Fruit fly (Drosophila melanogaster) whole organism, embryonic: Measurements from ENCODE around the gene nenya.

Source experiments
- C15 ChIP-seq: fragments of 200-800 bp; sonication (Bioruptor generic); IDR thresholded peaks from 3 replicates; pipeline ENCODE4 v1.3.6; 2022; ENCODE audit warnings: missing biosample characterization, missing genetic modification characterization
- CG10565 ChIP-seq: fragments of 200-800 bp; sonication (Bioruptor generic); optimal IDR thresholded peaks from 3 replicates; lab custom pipeline; 2016; ENCODE audit warnings: missing biosample characterization, mild to moderate bottlenecking, missing genetic modification characterization
- CG11085 ChIP-seq: fragments of 200-800 bp; sonication (Bioruptor generic); IDR thresholded peaks from 2 replicates; pipeline ENCODE4 v1.3.6; 2022; ENCODE audit warnings: missing biosample characterization, missing genetic modification characterization
- CG13287 ChIP-seq: fragments of 200-800 bp; sonication (Bioruptor generic); IDR thresholded peaks from 2 replicates; pipeline ENCODE4 v1.3.6; 2022; ENCODE audit warnings: missing biosample characterization, missing genetic modification characterization; ENCODE audit not compliant: partially characterized antibody
- CG13894 ChIP-seq: fragments of 200-800 bp; sonication (Bioruptor generic); optimal IDR thresholded peaks from 3 replicates; lab custom pipeline; 2018; ENCODE audit warnings: missing biosample characterization, mild to moderate bottlenecking, missing genetic modification characterization, moderate library complexity
- CG15514 ChIP-seq: fragments of 200-800 bp; sonication (Bioruptor generic); optimal IDR thresholded peaks from 3 replicates; lab custom pipeline; 2017; ENCODE audit warnings: missing biosample characterization, missing genetic modification characterization, mild to moderate bottlenecking, moderate library complexity, missing genetic modification reagents
- CG17912 ChIP-seq: fragments of 200-800 bp; sonication (Bioruptor generic); optimal IDR thresholded peaks from 2 replicates; lab custom pipeline; 2018; ENCODE audit warnings: missing biosample characterization, mild to moderate bottlenecking, missing genetic modification characterization
- CG18599 ChIP-seq: fragments of 200-800 bp; sonication (Bioruptor generic); optimal IDR thresholded peaks from 3 replicates; lab custom pipeline; 2017; ENCODE audit warnings: missing biosample characterization, missing genetic modification characterization, mild to moderate bottlenecking, moderate library complexity, missing genetic modification reagents
- CG18764 ChIP-seq: fragments of 200-800 bp; sonication (Bioruptor generic); optimal IDR thresholded peaks from 3 replicates; lab custom pipeline; 2016; ENCODE audit warnings: missing biosample characterization, missing genetic modification characterization
- CG2678 ChIP-seq: fragments of 200-800 bp; sonication (Bioruptor generic); optimal IDR thresholded peaks from 3 replicates; lab custom pipeline; 2019; ENCODE audit warnings: missing biosample characterization, mild to moderate bottlenecking, missing genetic modification characterization, moderate library complexity
- CG3281 ChIP-seq: fragments of 200-800 bp; sonication (Bioruptor generic); optimal IDR thresholded peaks from 3 replicates; lab custom pipeline; 2017; ENCODE audit warnings: missing biosample characterization, mild to moderate bottlenecking, missing genetic modification characterization
- CG43689 ChIP-seq: fragments of 200-800 bp; sonication (Bioruptor generic); IDR thresholded peaks from 2 replicates; pipeline ENCODE4 v1.3.6; 2022; ENCODE audit warnings: missing biosample characterization, missing genetic modification characterization
- CG5953 ChIP-seq: fragments of 200-800 bp; sonication (Bioruptor generic); IDR thresholded peaks from 2 replicates; pipeline ENCODE4 v1.3.6; 2022; ENCODE audit warnings: missing biosample characterization, missing genetic modification characterization
- CG6175 ChIP-seq: fragments of 200-800 bp; sonication (Bioruptor generic); IDR thresholded peaks from 3 replicates; pipeline ENCODE4 v1.3.6; 2022; ENCODE audit warnings: missing biosample characterization, missing genetic modification characterization
- CG6765 ChIP-seq: fragments of 200-800 bp; sonication (Bioruptor generic); optimal IDR thresholded peaks from 3 replicates; lab custom pipeline; 2017; ENCODE audit warnings: missing biosample characterization, mild to moderate bottlenecking, missing genetic modification characterization
- CG7987 ChIP-seq: fragments of 200-800 bp; sonication (Bioruptor generic); optimal IDR thresholded peaks from 2 replicates; lab custom pipeline; 2018; ENCODE audit warnings: missing biosample characterization, mild to moderate bottlenecking, missing genetic modification characterization, moderate library complexity
- Dbx ChIP-seq: fragments of 200-800 bp; sonication (Bioruptor generic); IDR thresholded peaks from 3 replicates; pipeline ENCODE4 v1.3.6; 2022; ENCODE audit warnings: missing biosample characterization, missing genetic modification characterization
- Deaf1 ChIP-seq: fragments of 200-800 bp; optimal IDR thresholded peaks from 3 replicates; lab custom pipeline; 2019; ENCODE audit warnings: missing biosample characterization, mild to moderate bottlenecking, missing genetic modification characterization, moderate library complexity
- Dll ChIP-seq: fragments of 200-800 bp; sonication (Bioruptor generic); IDR thresholded peaks from 4 replicates; pipeline ENCODE4 v1.3.6; 2022; ENCODE audit warnings: missing biosample characterization, missing genetic modification characterization; ENCODE audit not compliant: partially characterized antibody
- Eip74EF ChIP-seq, 2 experiments: fragments of 200-800 bp in 1 of 2; fragments of >200 bp in 1 of 2; sonication (Bioruptor generic) in 1 of 2; optimal IDR thresholded peaks; 2 replicates each; lab custom pipeline; 2017 to 2019; ENCODE audit warnings: missing biosample characterization in 2 of 2, missing genetic modification characterization in 2 of 2, mild to moderate bottlenecking in 1 of 2, moderate library complexity in 1 of 2
- HHEX ChIP-seq: fragments of 200-800 bp; sonication (Bioruptor generic); optimal IDR thresholded peaks from 3 replicates; lab custom pipeline; 2017; ENCODE audit warnings: missing biosample characterization, mild to moderate bottlenecking, missing genetic modification characterization, missing genetic modification reagents
- Jarid2 ChIP-seq: fragments of 200-800 bp; sonication (Bioruptor generic); optimal IDR thresholded peaks from 3 replicates; lab custom pipeline; 2017; ENCODE audit warnings: mild to moderate bottlenecking, missing biosample characterization, missing genetic modification reagents, missing genetic modification characterization
- MTF-1 ChIP-seq: fragments of 200-800 bp; sonication (Bioruptor generic); optimal IDR thresholded peaks from 2 replicates; lab custom pipeline; 2018; ENCODE audit warnings: missing biosample characterization, mild to moderate bottlenecking, missing genetic modification characterization, borderline replicate concordance
- Med ChIP-seq: fragments of 200-800 bp; sonication (Bioruptor generic); peaks from one replicate; lab custom pipeline; 2016; ENCODE audit warnings: missing biosample characterization, missing genetic modification characterization, mild to moderate bottlenecking, inconsistent platforms, moderate library complexity
- Meics ChIP-seq: fragments of 200-800 bp; sonication (Bioruptor generic); optimal IDR thresholded peaks from 2 replicates; lab custom pipeline; 2017; ENCODE audit warnings: missing biosample characterization, mild to moderate bottlenecking, missing genetic modification characterization
- Rfx ChIP-seq: fragments of 200-800 bp; sonication (Bioruptor generic); IDR thresholded peaks from 2 replicates; pipeline ENCODE4 v1.3.6; 2022; ENCODE audit warnings: missing biosample characterization, missing genetic modification characterization
- Trl ChIP-seq, 3 experiments: fragments of >200 bp in 2 of 3; fragments of 200-800 bp in 1 of 3; sonication (Bioruptor generic) in 1 of 3; optimal IDR thresholded peaks; 2 replicates in 1 of 3; 3 replicates in 2 of 3; lab custom pipeline; 2016 to 2017; ENCODE audit warnings: missing biosample characterization in 1 of 3, missing genetic modification characterization in 1 of 3
- chinmo ChIP-seq: fragments of 200-800 bp; sonication (Bioruptor generic); IDR thresholded peaks from 4 replicates; pipeline ENCODE4 v1.3.6; 2022; ENCODE audit warnings: missing biosample characterization, missing genetic modification characterization; ENCODE audit not compliant: partially characterized antibody
- ci ChIP-seq: fragments of 200-800 bp; sonication (Bioruptor generic); IDR thresholded peaks from 3 replicates; pipeline ENCODE4 v1.3.6; 2022; ENCODE audit warnings: missing biosample characterization, missing genetic modification characterization
- dati ChIP-seq: fragments of 200-800 bp; sonication (Bioruptor generic); IDR thresholded peaks from 2 replicates; pipeline ENCODE4 v1.3.6; 2022; ENCODE audit warnings: missing biosample characterization, missing genetic modification characterization
- dpn ChIP-seq, 2 experiments: fragments of 200-800 bp; sonication (Bioruptor generic); optimal IDR thresholded peaks; 3 replicates each; lab custom pipeline; 2016; ENCODE audit warnings: missing biosample characterization in 2 of 2, missing genetic modification characterization in 2 of 2
- exex ChIP-seq: fragments of 200-800 bp; sonication (Bioruptor generic); optimal IDR thresholded peaks from 4 replicates; lab custom pipeline; 2018; ENCODE audit warnings: missing biosample characterization, mild to moderate bottlenecking, missing genetic modification characterization, moderate library complexity
- gro ChIP-seq: fragments of 200-800 bp; sonication (Bioruptor generic); optimal IDR thresholded peaks from 2 replicates; lab custom pipeline; 2016; ENCODE audit warnings: missing biosample characterization, missing genetic modification characterization
- kah ChIP-seq: fragments of 200-800 bp; sonication (Bioruptor generic); optimal IDR thresholded peaks from 2 replicates; lab custom pipeline; 2018; ENCODE audit warnings: missing biosample characterization, mild to moderate bottlenecking, missing genetic modification characterization
- knrl ChIP-seq: fragments of 200-800 bp; sonication (Bioruptor generic); IDR thresholded peaks from 3 replicates; pipeline ENCODE4 v1.3.6; 2022; ENCODE audit warnings: missing biosample characterization, missing genetic modification characterization; ENCODE audit not compliant: partially characterized antibody
- lab ChIP-seq: fragments of 200-800 bp; sonication (Bioruptor generic); optimal IDR thresholded peaks from 3 replicates; lab custom pipeline; 2017; ENCODE audit warnings: missing biosample characterization, missing genetic modification characterization, mild to moderate bottlenecking, moderate library complexity, missing genetic modification reagents
- nom ChIP-seq: fragments of 200-800 bp; sonication (Bioruptor generic); optimal IDR thresholded peaks from 2 replicates; lab custom pipeline; 2017; ENCODE audit warnings: missing biosample characterization, missing genetic modification characterization, mild to moderate bottlenecking, moderate library complexity, missing genetic modification reagents
- pros ChIP-seq: fragments of 200-800 bp; sonication (Bioruptor generic); optimal IDR thresholded peaks from 3 replicates; lab custom pipeline; 2019; ENCODE audit warnings: missing biosample characterization, mild to moderate bottlenecking, missing genetic modification characterization, moderate library complexity
- slp2 ChIP-seq: fragments of 200-800 bp; sonication (Bioruptor generic); optimal IDR thresholded peaks from 2 replicates; lab custom pipeline; 2016; ENCODE audit warnings: missing biosample characterization, missing genetic modification characterization
- sqz ChIP-seq: fragments of 200-800 bp; sonication (Bioruptor generic); optimal IDR thresholded peaks from 3 replicates; lab custom pipeline; 2018; ENCODE audit warnings: missing biosample characterization, mild to moderate bottlenecking, missing genetic modification characterization
- sug ChIP-seq: fragments of 200-800 bp; optimal IDR thresholded peaks from 2 replicates; lab custom pipeline; 2019; ENCODE audit warnings: missing biosample characterization, mild to moderate bottlenecking, missing genetic modification characterization, moderate library complexity
- zen ChIP-seq: fragments of 200-800 bp; sonication (Bioruptor generic); optimal IDR thresholded peaks from 3 replicates; lab custom pipeline; 2018; ENCODE audit warnings: missing biosample characterization, mild to moderate bottlenecking, missing genetic modification characterization, moderate library complexity
- zfh2 ChIP-seq: fragments of 200-800 bp; sonication (Bioruptor generic); optimal IDR thresholded peaks from 2 replicates; lab custom pipeline; 2016; ENCODE audit warnings: missing biosample characterization, missing genetic modification characterization

Gene nenya

dm6 chr3R:27925000-27925970, 2.7 kb downstream of the nenya start, which contains the start of gene mino (continued):
- TF ChIP-seq Eip74EF (GFP tag; optimal IDR thresholded peaks at IDR 0.05; lab: Kevin White, UChicago), result no peak
- TF ChIP-seq CG15514 (GFP tag; lab: Kevin White, UChicago), result peak; percentile 68
- TF ChIP-seq CG11085 (GFP tag; lab: Robert Waterston, UW), result 0 out of 2 replicates have a peak, but pooled peaks have one; percentile 9
- TF ChIP-seq dpn (GFP tag; optimal IDR thresholded peaks at IDR 0.05; lab: Kevin White, UChicago), result no peak
- TF ChIP-seq zfh2, result no peak
- TF ChIP-seq slp2, result no peak
- TF ChIP-seq CG10565 (GFP tag; lab: Kevin White, UChicago), result no peak
- 0 out of 3 replicates have a peak, but pooled peaks have one; percentile 15 for TF ChIP-seq ci (GFP tag; lab: Robert Waterston, UW)
- 0 out of 2 replicates have a peak, but pooled peaks have one; percentile 4 for TF ChIP-seq Rfx (GFP tag; lab: Robert Waterston, UW)
- TF ChIP-seq Jarid2 (GFP tag; lab: Kevin White, UChicago), result peak; percentile 17
- TF ChIP-seq CG43689, result 0 out of 2 replicates have a peak, but pooled peaks have one; percentile 6
- peak; percentile 94 for TF ChIP-seq nom (GFP tag; lab: Kevin White, UChicago)
- peak; percentile 11 for TF ChIP-seq gro (GFP tag; lab: Kevin White, UChicago)
- TF ChIP-seq knrl (GFP tag; lab: Robert Waterston, UW), result 0 out of 3 replicates have a peak, but pooled peaks have one; percentile 11
- TF ChIP-seq Dll (GFP tag; lab: Robert Waterston, UW), result 0 out of 4 replicates have a peak, but pooled peaks have one; percentile 10
- peak; percentile 67 for TF ChIP-seq CG7987
- TF ChIP-seq HHEX (GFP tag; lab: Kevin White, UChicago), result peak; percentile 16
- TF ChIP-seq Dbx (GFP tag; lab: Robert Waterston, UW), result no peak
- no peak for TF ChIP-seq CG17912 (GFP tag; lab: Kevin White, UChicago)
- TF ChIP-seq chinmo (GFP tag; lab: Robert Waterston, UW), result peak; percentile 73; the same call in 3 of the 4 replicates
- TF ChIP-seq kah, result peak; percentile 7
- no peak for TF ChIP-seq CG18764 (GFP tag; lab: Kevin White, UChicago)
- peak; percentile 22 for TF ChIP-seq sqz
- peak in 1 of 2 experiments; percentile 62 for TF ChIP-seq Trl (optimal IDR thresholded peaks at IDR 0.05; lab: Kevin White, UChicago)
- TF ChIP-seq Trl (GFP tag; optimal IDR thresholded peaks at IDR 0.05; lab: Kevin White, UChicago), result no peak
- no peak for TF ChIP-seq pros (GFP tag; lab: Kevin White, UChicago)
- peak; percentile 28 for TF ChIP-seq CG2678 (tag; lab: Kevin White, UChicago)
- 0 out of 2 replicates have a peak, but pooled peaks have one; percentile 26 for TF ChIP-seq dati (GFP tag; lab: Robert Waterston, UW)
- TF ChIP-seq CG6175, result 0 out of 3 replicates have a peak, but pooled peaks have one; percentile 50
- TF ChIP-seq CG6765, result peak; percentile 38
- TF ChIP-seq Med (GFP tag; lab: Kevin White, UChicago), result peak; percentile 82
- peak; percentile 34 for TF ChIP-seq CG3281 (GFP tag; lab: Kevin White, UChicago)
- peak; percentile 44 for TF ChIP-seq zen (tag; lab: Kevin White, UChicago)
- TF ChIP-seq Deaf1 (tag; lab: Kevin White, UChicago), result peak; percentile 93
- peak; percentile 34; the same call in 1 of the 2 replicates for TF ChIP-seq CG5953 (GFP tag; lab: Robert Waterston, UW)
- no peak for TF ChIP-seq MTF-1 (GFP tag; lab: Kevin White, UChicago)
- TF ChIP-seq CG13287 (GFP tag; lab: Robert Waterston, UW), result 0 out of 2 replicates have a peak, but pooled peaks have one; percentile 19
- peak; percentile 7 for TF ChIP-seq CG18599 (GFP tag; lab: Kevin White, UChicago)
- peak; percentile 21 for TF ChIP-seq lab
- TF ChIP-seq C15, result no peak
- peak; percentile 24 for TF ChIP-seq Meics (GFP tag; lab: Kevin White, UChicago)
- TF ChIP-seq CG13894 (tag; lab: Kevin White, UChicago), result peak; percentile 99
- TF ChIP-seq sug (tag; lab: Kevin White, UChicago), result peak; percentile 70
- TF ChIP-seq exex, result peak; percentile 92
